Worm (Caenorhabditis elegans): ENCODE results near the gene arv-1.

arv-1 gene

ce11 chrII:10168905-10169782 is 31.5 kb downstream of the arv-1 start, which contains the start of gene daf-19:
Gene daf-19, minus strand, starts transcription at chrII:10169346.
- TF ChIP-seq unc-62 (GFP tag; optimal IDR thresholded peaks at IDR 0.05): no peak

DNA sequence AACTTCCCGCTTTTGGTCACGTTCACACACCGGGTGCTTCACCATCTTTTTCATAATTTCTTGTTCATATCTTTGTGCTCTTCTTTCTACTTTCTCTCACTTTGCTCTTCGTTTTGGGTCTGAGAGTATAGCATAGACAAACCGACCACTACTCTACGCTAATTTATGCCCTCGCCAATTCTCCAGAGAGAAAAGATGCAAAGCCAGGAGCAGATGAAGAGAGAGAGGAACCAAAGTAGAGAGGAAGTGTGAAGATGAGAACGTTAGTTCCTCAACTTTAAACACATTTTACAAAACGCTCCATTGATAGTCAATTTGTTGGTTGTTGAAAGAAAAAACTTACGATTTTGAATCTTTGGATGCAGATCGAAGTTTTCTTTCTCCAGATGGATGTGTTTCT is 32.9 kb downstream of the arv-1 start:
- no peak for TF ChIP-seq unc-62 (GFP tag; optimal IDR thresholded peaks at IDR 0.05)

- no peak for TF ChIP-seq unc-62 (GFP tag; optimal IDR thresholded peaks at IDR 0.05)
Observed at ce11 chrII:10166365-10166764, 34.3 kb downstream of the arv-1 start.

- no peak for TF ChIP-seq unc-62 (GFP tag; optimal IDR thresholded peaks at IDR 0.05)
Observed at ce11 chrII:10164137-10164536, 36.5 kb downstream of the arv-1 start.

ce11 chrII:10162785-10163184 is 37.8 kb downstream of the arv-1 start:
- TF ChIP-seq unc-62 (GFP tag; optimal IDR thresholded peaks at IDR 0.05): no peak

DNA sequence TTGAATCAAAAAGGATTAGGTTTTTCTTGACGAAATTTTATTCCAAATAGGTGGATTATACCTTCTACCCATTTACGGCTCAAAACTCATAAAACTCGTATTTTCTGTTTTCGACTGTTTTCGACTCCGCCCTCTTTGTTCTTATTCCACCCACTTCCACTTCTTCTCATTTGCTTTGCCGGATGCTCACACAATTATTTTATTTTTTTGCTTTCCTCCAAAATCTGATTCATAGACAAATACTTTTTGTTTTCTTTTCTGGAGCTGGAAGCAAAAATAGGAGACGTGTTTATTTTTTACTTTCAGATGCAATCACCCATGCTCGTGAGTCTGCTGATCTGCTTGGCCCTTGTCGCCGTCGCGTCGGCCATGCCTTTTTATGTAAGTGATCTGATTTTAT is 45.5 kb downstream of the arv-1 start, which contains the start of gene nlp-63:
nlp-63 (plus strand) TSS at position 301 of the 400 bp plus-strand sequence.
- no peak for TF ChIP-seq unc-62 (GFP tag; optimal IDR thresholded peaks at IDR 0.05)

Data from whole organism, dauer.